Worm (Caenorhabditis elegans): Measurements from ENCODE around the gene gtl-2.
"Not testable (repeated sequence)": the region's sequence is repeated elsewhere in the genome, so short reads cannot be mapped to it uniquely, and the experiment has no call there.

DNA sequence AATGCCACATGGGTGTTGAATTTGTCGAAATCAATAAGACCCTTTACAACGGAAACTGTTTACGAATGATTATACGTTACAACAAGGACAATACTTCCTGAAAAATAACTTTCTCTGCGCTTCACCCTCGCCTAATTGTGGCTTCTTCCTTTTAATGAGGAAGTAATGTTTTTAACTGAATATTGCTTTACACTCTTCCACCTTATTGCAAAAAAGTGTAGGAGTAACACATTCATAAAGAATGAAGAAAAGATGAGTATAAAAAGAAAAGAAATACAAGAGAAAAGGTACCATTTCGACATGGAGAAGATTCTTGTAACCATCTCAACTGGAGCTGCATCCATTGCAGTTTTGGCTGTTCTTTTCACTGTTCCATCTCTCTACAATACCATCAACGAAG, 10.2 kb upstream of the gtl-2 start, which contains the start of gene col-126:
- TF ChIP-seq madf-2 (tag; optimal IDR thresholded peaks at IDR 0.05); ama-1 (optimal IDR thresholded peaks at IDR 0.05); hlh-15 (tag; optimal IDR thresholded peaks at IDR 0.05); nfya-1 (tag; optimal IDR thresholded peaks at IDR 0.05); npax-4 (tag; optimal IDR thresholded peaks at IDR 0.05); hlh-8 (tag; optimal IDR thresholded peaks at IDR 0.05); hlh-30 (tag; optimal IDR thresholded peaks at IDR 0.05; ENCODE audit: insufficient read depth); pqm-1 (tag; optimal IDR thresholded peaks at IDR 0.05); ceh-9 (tag; optimal IDR thresholded peaks at IDR 0.05); C38D4.7 (GFP tag; optimal IDR thresholded peaks at IDR 0.05); ceh-14 (tag; optimal IDR thresholded peaks at IDR 0.05); sdc-2 (tag; optimal IDR thresholded peaks at IDR 0.05); ceh-30 (tag; optimal IDR thresholded peaks at IDR 0.05); pha-4 (tag; optimal IDR thresholded peaks at IDR 0.05): not testable (repeated sequence)

Measured in whole organism, late embryonic.